Worm (Caenorhabditis elegans) whole organism, mixed stage, embryonic: ENCODE results near the gene Y41E3.13.

Experiments used
- bed-3 ChIP-seq: fragments of 200-800 bp; sonication (Bioruptor generic); optimal IDR thresholded peaks from 3 replicates; lab custom pipeline; 2018; ENCODE audit warnings: mild to moderate bottlenecking, missing genetic modification characterization, moderate library complexity, missing compliant biosample characterization
- ceh-43 ChIP-seq: fragments of 200-800 bp; sonication (Bioruptor generic); optimal IDR thresholded peaks from 2 replicates; lab custom pipeline; 2018; ENCODE audit warnings: mild to moderate bottlenecking, missing genetic modification characterization, moderate library complexity, missing compliant biosample characterization
- ceh-83 ChIP-seq: fragments of 200-800 bp; sonication (Bioruptor generic); optimal IDR thresholded peaks from 2 replicates; lab custom pipeline; 2018; ENCODE audit warnings: mild to moderate bottlenecking, missing genetic modification characterization, missing compliant biosample characterization
- elt-1 ChIP-seq: sonication (generic microtip); optimal IDR thresholded peaks from 2 replicates; lab custom pipeline; 2017; ENCODE audit warnings: missing genetic modification characterization, mild to moderate bottlenecking, missing compliant biosample characterization, antibody characterized with exemption, moderate library complexity, borderline replicate concordance; ENCODE audit not compliant: insufficient read depth
- flh-1 ChIP-seq: fragments of 200-800 bp; sonication (Bioruptor generic); optimal IDR thresholded peaks from 2 replicates; lab custom pipeline; 2018; ENCODE audit warnings: mild to moderate bottlenecking, missing genetic modification characterization, moderate library complexity, missing compliant biosample characterization
- ham-2 ChIP-seq: fragments of 200-800 bp; sonication (Bioruptor generic); optimal IDR thresholded peaks from 2 replicates; lab custom pipeline; 2018; ENCODE audit warnings: mild to moderate bottlenecking, missing genetic modification characterization, missing compliant biosample characterization
- hlh-1 ChIP-seq: fragments of 150-350 bp; optimal IDR thresholded peaks from 2 replicates; lab custom pipeline; 2014; ENCODE audit warnings: missing biosample characterization, missing genetic modification reagents, missing genetic modification characterization
- lin-32 ChIP-seq: fragments of 200-800 bp; sonication (Bioruptor generic); optimal IDR thresholded peaks from 2 replicates; lab custom pipeline; 2018; ENCODE audit warnings: mild to moderate bottlenecking, missing genetic modification characterization, missing compliant biosample characterization
- mab-5 ChIP-seq: fragments of 150-350 bp; optimal IDR thresholded peaks from 2 replicates; lab custom pipeline; 2014; ENCODE audit warnings: missing biosample characterization, missing genetic modification characterization
- mep-1 ChIP-seq: fragments of 150-350 bp; optimal IDR thresholded peaks from 2 replicates; lab custom pipeline; 2017; ENCODE audit warnings: missing biosample characterization, missing genetic modification reagents, missing genetic modification characterization, inconsistent platforms
- nhr-2 ChIP-seq: fragments of 150-350 bp; optimal IDR thresholded peaks from 2 replicates; lab custom pipeline; 2014; ENCODE audit warnings: missing biosample characterization, missing genetic modification characterization
- nhr-237 ChIP-seq: fragments of 150-350 bp; optimal IDR thresholded peaks from 2 replicates; lab custom pipeline; 2014; ENCODE audit warnings: missing biosample characterization, missing genetic modification characterization
- nhr-28 ChIP-seq: fragments of 150-350 bp; optimal IDR thresholded peaks from 2 replicates; lab custom pipeline; 2014; ENCODE audit warnings: missing biosample characterization, missing genetic modification characterization
- nhr-76 ChIP-seq: sonication (generic microtip); optimal IDR thresholded peaks from 2 replicates; lab custom pipeline; 2017; ENCODE audit warnings: missing biosample characterization, missing genetic modification characterization
- pha-4 ChIP-seq: fragments of 150-350 bp; optimal IDR thresholded peaks from 2 replicates; lab custom pipeline; 2018; ENCODE audit warnings: missing biosample characterization, missing genetic modification reagents, missing genetic modification characterization
- sem-2 ChIP-seq: fragments of 200-800 bp; sonication (Bioruptor generic); optimal IDR thresholded peaks from 2 replicates; lab custom pipeline; 2018; ENCODE audit warnings: mild to moderate bottlenecking, missing genetic modification characterization, missing compliant biosample characterization
- snpc-4 ChIP-seq: fragments of 150-350 bp; optimal IDR thresholded peaks from 2 replicates; lab custom pipeline; 2014; ENCODE audit warnings: missing biosample characterization, missing genetic modification characterization
- sptf-1 ChIP-seq: sonication (generic microtip); optimal IDR thresholded peaks from 2 replicates; lab custom pipeline; 2017; ENCODE audit warnings: mild to moderate bottlenecking, missing genetic modification characterization, moderate library complexity, missing compliant biosample characterization
- tbx-8 ChIP-seq: fragments of 200-800 bp; sonication (Bioruptor generic); optimal IDR thresholded peaks from 2 replicates; lab custom pipeline; 2018; ENCODE audit warnings: mild to moderate bottlenecking, missing genetic modification characterization, moderate library complexity, missing compliant biosample characterization
- unc-120 ChIP-seq: sonication (generic microtip); optimal IDR thresholded peaks from 2 replicates; lab custom pipeline; 2017; ENCODE audit warnings: missing genetic modification characterization, missing compliant biosample characterization; ENCODE audit not compliant: poor library complexity, severe bottlenecking
- unc-39 ChIP-seq: fragments of 150-350 bp; optimal IDR thresholded peaks from 2 replicates; lab custom pipeline; 2014; ENCODE audit warnings: missing biosample characterization, missing genetic modification characterization
- unc-62 ChIP-seq: fragments of 150-350 bp; optimal IDR thresholded peaks from 2 replicates; lab custom pipeline; 2014; ENCODE audit warnings: missing biosample characterization, missing genetic modification reagents, missing genetic modification characterization
- zip-8 ChIP-seq: fragments of 150-350 bp; optimal IDR thresholded peaks from 2 replicates; lab custom pipeline; 2014; ENCODE audit warnings: missing biosample characterization, missing genetic modification characterization
- ztf-11 ChIP-seq: fragments of 150-350 bp; optimal IDR thresholded peaks from 2 replicates; lab custom pipeline; 2014; ENCODE audit warnings: missing biosample characterization, missing genetic modification characterization

Gene Y41E3.13

DNA sequence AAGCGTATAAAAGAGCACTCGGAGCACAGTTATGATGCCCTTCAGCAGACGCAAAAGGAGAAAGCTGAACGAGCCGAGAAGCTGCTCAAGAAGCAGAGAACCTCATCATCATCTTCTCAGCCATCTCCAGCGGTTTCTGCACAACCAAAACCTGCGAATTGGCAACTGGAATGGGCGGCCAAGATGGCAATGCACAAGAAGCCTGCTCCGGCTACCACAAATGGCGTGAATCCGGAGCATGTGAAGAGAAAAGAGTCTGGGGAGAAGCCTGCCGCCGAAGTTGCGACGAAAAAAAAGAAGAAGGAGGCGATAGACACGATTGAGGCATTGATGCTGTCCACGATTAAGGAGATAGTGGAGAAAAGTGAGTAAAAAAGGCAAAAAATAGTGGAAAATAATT lies 17.0 kb upstream of the Y41E3.13 start:
- TF ChIP-seq zip-8 (no peak), pha-4 (tag; lab: Kevin White, UChicago) (no peak), ham-2 (GFP tag; lab: Kevin White, UChicago) (no peak), elt-1 (tag; lab: Kevin White, UChicago) (no peak), nhr-76 (no peak), bed-3 (GFP tag; lab: Kevin White, UChicago) (no peak), ceh-43 (GFP tag; lab: Kevin White, UChicago) (no peak), sptf-1 (no peak)

DNA sequence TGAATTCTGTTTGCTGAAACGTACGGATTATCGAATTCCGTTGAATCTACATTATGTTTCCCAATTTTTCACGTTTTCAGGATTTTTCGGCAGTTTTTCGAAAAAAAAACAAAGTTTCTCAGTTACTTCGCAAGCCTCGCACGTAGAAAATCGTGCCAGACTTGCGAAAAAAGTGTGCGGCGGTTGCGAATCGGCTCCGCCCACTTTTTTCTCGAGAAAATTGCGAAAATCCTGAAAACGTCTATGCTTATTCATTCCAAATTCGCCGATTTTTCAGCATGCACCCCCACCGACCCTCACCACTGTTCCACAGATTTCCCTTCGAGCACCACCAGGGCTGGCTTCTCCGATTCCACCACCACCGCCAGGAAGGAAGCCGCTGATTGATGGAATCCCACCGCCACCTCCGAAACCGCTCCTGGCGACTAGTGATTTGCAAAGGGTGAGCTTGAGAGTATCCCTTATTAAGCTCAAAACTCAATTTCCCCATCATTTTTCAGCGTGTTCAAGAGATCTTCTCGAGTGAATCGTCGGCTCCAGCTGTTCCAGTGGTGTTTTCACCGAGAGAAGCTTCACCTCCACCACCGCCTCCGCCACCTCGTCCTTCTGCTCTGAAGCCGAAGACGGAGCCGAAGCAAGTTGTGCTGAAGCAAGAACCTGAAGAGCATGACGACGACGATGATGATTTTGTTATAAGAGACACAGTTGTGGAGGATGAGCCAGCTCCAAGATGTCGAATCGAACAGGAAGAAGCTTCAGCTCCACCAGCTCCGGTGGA lies 15.7 kb upstream of the Y41E3.13 start:
- TF ChIP-seq hlh-1 (tag; lab: Kevin White, UChicago), result no peak

DNA sequence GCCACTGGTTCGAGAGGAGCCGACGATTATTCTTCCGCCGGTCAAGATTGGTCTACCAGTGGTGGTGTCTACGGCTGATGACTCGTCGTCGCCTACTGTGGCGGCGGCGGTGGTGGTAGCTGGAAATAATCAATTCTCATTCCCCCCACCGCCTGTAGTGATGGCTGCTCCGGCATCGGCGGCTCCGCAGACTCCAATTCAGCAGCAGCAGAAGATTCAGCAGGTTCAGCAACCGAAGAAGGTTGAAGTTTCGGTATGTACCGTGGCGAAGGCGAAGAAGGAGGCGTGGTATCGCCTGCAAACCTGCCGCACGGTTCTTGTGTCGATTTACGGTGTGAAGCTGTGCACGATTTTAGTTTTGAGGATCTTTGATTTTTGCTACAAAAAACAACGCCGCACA lies 11.9 kb upstream of the Y41E3.13 start:
- TF ChIP-seq unc-39 (tag; lab: Kevin White, UChicago) (no peak), ham-2 (GFP tag; lab: Kevin White, UChicago) (no peak)

DNA sequence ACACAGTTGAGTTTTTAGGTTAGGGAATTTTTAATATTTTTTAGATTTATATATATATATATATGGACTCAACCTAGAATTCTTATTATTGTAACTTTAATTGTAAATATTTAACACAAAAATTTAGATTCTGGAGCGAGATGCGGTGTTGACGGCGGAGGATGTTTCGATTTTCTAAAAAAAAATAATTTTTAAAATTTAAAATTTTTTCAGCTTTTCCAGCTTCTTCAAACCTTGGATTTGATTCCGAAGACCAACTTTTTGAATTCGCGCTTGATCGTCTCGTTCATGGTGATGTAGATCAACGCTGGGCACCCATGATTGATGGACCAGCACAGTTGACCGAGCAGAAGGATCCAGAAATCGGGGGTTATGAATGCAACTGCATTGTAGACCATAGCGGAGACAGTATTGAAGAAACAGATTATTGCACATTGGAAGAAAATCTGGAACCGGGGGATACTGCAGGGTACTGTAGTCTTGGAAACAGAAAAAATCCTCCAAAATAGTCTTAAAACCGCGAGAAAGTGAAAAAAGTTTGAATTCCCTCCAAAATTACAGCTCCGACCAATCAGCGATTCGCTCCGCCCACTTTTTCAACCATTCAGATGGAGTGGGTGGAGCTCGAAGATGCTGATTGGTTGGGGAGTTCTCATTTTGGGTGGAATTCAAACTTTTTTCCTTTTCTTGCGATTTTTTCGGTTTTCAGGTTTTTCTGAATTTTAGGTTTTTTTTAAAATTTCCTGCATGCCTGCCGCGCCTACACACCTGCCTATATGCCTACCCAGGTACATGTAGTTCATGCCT lies 8.6 kb upstream of the Y41E3.13 start:
- TF ChIP-seq ztf-11 (no peak), tbx-8 (GFP tag; lab: Kevin White, UChicago) (peak; percentile 13)

DNA sequence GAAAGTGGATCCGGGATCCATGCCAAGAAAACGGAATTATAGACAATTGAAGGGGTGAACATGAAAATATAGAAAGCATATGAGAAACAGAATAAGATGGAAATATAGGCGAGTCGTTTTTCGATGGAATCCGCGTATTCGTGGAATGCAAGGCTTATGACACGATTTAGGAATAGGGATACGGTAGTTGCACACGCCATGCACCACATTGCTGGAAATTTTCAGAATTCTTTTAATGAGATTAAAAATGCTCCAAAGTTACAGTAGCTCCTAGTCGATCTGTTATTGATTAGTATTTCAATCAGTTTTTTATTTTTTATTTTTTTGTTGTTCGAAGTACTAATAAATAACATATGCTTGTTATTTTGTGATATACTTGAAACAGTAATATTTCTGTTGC lies 7.0 kb upstream of the Y41E3.13 start:
- TF ChIP-seq nhr-237 (tag; lab: Kevin White, UChicago) (no peak), mep-1 (tag; lab: Kevin White, UChicago) (no peak), unc-120 (tag; lab: Kevin White, UChicago) (no peak), nhr-76 (no peak), hlh-1 (tag; lab: Kevin White, UChicago) (no peak), snpc-4 (tag; lab: Kevin White, UChicago) (no peak), flh-1 (no peak), ceh-83 (no peak), lin-32 (GFP tag; lab: Kevin White, UChicago) (no peak), nhr-2 (tag; lab: Kevin White, UChicago) (no peak), ham-2 (GFP tag; lab: Kevin White, UChicago) (no peak), pha-4 (tag; lab: Kevin White, UChicago) (no peak), mab-5 (tag; lab: Kevin White, UChicago) (no peak)

DNA sequence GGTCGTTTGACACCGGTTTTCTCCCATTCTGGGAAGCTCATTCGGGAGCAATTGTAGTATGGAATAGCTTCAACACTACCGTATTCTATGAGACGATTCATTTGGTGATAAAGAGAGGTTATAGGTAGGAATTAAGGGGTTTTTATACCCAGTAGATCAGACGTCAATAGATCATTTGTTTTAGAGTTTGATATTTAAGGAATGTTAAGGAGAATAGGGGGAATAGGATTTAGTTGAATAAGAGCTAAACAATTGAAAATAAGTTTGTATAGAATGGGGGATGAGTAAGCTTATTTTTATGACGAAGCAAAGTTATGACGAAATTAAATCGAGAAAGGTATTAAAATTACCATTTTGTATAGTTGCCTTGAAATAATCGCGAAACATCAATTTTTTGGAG lies 4.8 kb upstream of the Y41E3.13 start, which contains the start of gene srt-47:
TSS of gene srt-47 (minus strand) at position 101 of the 400 bp plus-strand sequence.
- TF ChIP-seq nhr-28 (no peak), pha-4 (tag; lab: Kevin White, UChicago) (no peak), tbx-8 (GFP tag; lab: Kevin White, UChicago) (no peak)
- TF ChIP-seq, all 35 proteins: peak for 0

DNA sequence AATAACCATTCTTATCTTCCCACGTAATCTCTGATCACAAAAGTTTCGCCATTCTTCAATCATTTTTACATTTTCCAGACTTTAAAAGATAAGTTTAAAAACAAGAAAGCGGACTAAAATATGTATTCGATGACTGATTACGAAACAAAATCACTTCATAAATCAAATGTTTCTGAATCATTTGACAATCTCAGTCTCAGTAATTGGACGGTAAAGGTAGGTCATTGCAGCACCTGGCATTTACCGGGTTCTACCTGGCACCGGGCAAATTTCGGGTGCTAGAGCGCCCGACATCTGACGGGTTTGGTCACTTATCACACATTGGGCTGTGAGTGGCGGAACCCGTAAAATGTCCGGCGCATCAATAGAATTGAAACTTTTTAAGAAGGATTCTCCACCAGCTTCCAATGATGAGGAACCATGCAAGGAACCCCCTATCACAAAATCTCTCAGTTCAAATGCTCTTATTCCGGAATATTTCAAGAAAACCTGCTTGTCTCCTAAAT lies 2.0 kb upstream of the Y41E3.13 start, which contains the start of gene Y41E3.19:
TSS of gene Y41E3.19 (plus strand) at position 51 of the 506 bp plus-strand sequence.
- no peak for TF ChIP-seq flh-1
- no peak for TF ChIP-seq elt-1 (tag; lab: Kevin White, UChicago)
- no peak for TF ChIP-seq zip-8
- TF ChIP-seq unc-62 (GFP tag; lab: Kevin White, UChicago), result no peak
- no peak for TF ChIP-seq sptf-1
- no peak for TF ChIP-seq nhr-237 (tag; lab: Kevin White, UChicago)
- no peak for TF ChIP-seq mep-1 (tag; lab: Kevin White, UChicago)
- no peak for TF ChIP-seq nhr-28
- no peak for TF ChIP-seq sem-2 (GFP tag; lab: Kevin White, UChicago)
- no peak for TF ChIP-seq ceh-83
- no peak for TF ChIP-seq ham-2 (GFP tag; lab: Kevin White, UChicago)
- TF ChIP-seq, all 35 proteins: peak for 0
